Worm (Caenorhabditis elegans) whole organism, early embryonic: Measurements from ENCODE around the gene C45B2.1.

ENCODE experiments used
- B0310.2 ChIP-seq: sonication (generic microtip); optimal IDR thresholded peaks from 2 replicates; lab custom pipeline; 2016; ENCODE audit warnings: mild to moderate bottlenecking, missing genetic modification characterization, missing compliant biosample characterization
- F13C5.2 ChIP-seq: sonication (generic microtip); optimal IDR thresholded peaks from 2 replicates; lab custom pipeline; 2017; ENCODE audit warnings: mild to moderate bottlenecking, missing genetic modification characterization, inconsistent platforms, missing compliant biosample characterization
- aly-1 ChIP-seq: sonication (generic microtip); optimal IDR thresholded peaks from 2 replicates; lab custom pipeline; 2016; ENCODE audit warnings: missing genetic modification characterization, missing compliant biosample characterization
- ama-1 ChIP-seq: fragments of 150-350 bp; optimal IDR thresholded peaks from 2 replicates; lab custom pipeline; 2014
- ceh-13 ChIP-seq: fragments of 200-800 bp; sonication (Bioruptor generic); optimal IDR thresholded peaks from 2 replicates; lab custom pipeline; 2018; ENCODE audit warnings: mild to moderate bottlenecking, missing genetic modification characterization, missing compliant biosample characterization
- ets-7 ChIP-seq: sonication (generic microtip); optimal IDR thresholded peaks from 2 replicates; lab custom pipeline; 2016; ENCODE audit warnings: missing genotype, missing genetic modification characterization, missing compliant biosample characterization
- flt-1 ChIP-seq: fragments of 200-800 bp; sonication (Bioruptor generic); IDR thresholded peaks from 2 replicates; pipeline ENCODE4 v1.3.6; 2022; ENCODE audit warnings: missing genetic modification characterization, missing compliant biosample characterization
- hmg-4 ChIP-seq: fragments of 200-800 bp; sonication (Bioruptor generic); optimal IDR thresholded peaks from 2 replicates; lab custom pipeline; 2018; ENCODE audit warnings: mild to moderate bottlenecking, missing genetic modification characterization, missing compliant biosample characterization
- hnd-1 ChIP-seq: sonication (generic microtip); optimal IDR thresholded peaks from 2 replicates; lab custom pipeline; 2016; ENCODE audit warnings: missing genetic modification characterization, missing compliant biosample characterization
- sea-1 ChIP-seq: fragments of 200-800 bp; sonication (Bioruptor generic); conservative IDR thresholded peaks from 2 replicates; pipeline ENCODE4 v1.3.6; 2022; ENCODE audit warnings: missing genetic modification characterization, missing compliant biosample characterization
- tbx-11 ChIP-seq: fragments of 200-800 bp; sonication (Bioruptor generic); IDR thresholded peaks from 2 replicates; pipeline ENCODE4 v1.3.6; 2022; ENCODE audit warnings: missing genetic modification characterization, missing compliant biosample characterization
- tbx-37 ChIP-seq: fragments of 200-800 bp; sonication (Bioruptor generic); conservative IDR thresholded peaks from 2 replicates; pipeline ENCODE4 v1.3.6; 2022; ENCODE audit warnings: missing genetic modification reagents, missing genetic modification characterization, missing compliant biosample characterization
- tra-4 ChIP-seq: sonication (generic microtip); optimal IDR thresholded peaks from 2 replicates; lab custom pipeline; 2017; ENCODE audit warnings: missing genetic modification characterization, missing compliant biosample characterization

ce11 chrX:6090779-6091178, 4.9 kb downstream of the C45B2.1 start:
- TF ChIP-seq ama-1 (lab: Kevin White, UChicago) (no peak), F13C5.2 (tag; lab: Kevin White, UChicago) (no peak), B0310.2 (tag; lab: Kevin White, UChicago) (no peak), ceh-13 (no peak), aly-1 (tag; lab: Kevin White, UChicago) (no peak), hmg-4 (GFP tag; lab: Kevin White, UChicago) (no peak), sea-1 (no peak), flt-1 (GFP tag; lab: Robert Waterston, UW) (no peak), tbx-11 (GFP tag; lab: Robert Waterston, UW) (no peak), tra-4 (tag; lab: Kevin White, UChicago) (no peak), ets-7 (tag; lab: Kevin White, UChicago) (no peak), hnd-1 (tag; lab: Kevin White, UChicago) (no peak), tbx-37 (no peak)
